Fruit fly (Drosophila melanogaster): Measurements from ENCODE around the gene nAChRbeta3.

nAChRbeta3 gene

dm6 chr2L:544444-545179, at the start of gene nAChRbeta3, which contains the start of gene Spp:
Gene nAChRbeta3 (plus strand): TSS chr2L:545129.
Gene Spp (minus strand): TSS chr2L:544653.
- TF ChIP-seq CG8478 (optimal IDR thresholded peaks at IDR 0.05) (no peak), CTCF (optimal IDR thresholded peaks at IDR 0.05) (peak in 1 of 2 experiments; percentile 24)

DNA sequence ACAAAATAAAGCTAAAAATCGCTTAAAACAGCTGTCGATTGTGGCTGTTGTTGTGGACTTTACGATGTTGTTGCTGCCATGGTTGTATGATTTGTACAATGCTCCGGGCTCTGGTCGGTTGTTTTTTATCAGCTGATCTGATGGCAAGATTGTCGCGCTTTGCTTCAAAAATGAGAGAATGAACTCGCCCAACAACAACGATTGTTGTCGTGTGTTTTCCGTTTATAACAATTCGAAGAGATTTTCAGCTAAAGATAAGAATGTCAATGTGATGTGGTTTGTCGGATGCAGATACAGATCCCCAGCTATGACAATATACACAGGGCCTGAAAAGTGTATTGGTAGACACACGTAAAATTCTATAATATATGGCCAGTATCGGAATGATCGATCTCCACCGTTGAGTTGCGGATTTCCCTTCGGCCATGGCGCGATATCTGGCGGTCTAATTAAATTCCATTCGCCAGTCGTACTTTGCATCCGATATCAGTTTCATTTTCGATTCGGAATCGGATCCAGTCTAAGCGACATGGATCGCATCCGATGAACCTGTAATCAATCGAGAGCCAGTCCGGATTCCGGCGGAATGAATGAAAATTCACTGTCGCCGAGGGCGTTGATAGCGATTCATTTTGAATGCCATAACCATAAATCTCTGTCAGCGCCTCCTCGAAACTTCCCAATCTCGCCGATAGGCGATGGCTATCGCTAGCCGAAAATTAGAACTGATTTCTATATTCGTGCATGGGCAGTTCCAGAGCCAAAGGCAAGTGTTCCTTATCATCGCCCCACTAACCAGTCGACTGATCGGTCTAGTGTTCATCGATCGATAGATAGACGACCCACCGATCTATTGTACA, 49.3 kb upstream of the nAChRbeta3 start:
- TF ChIP-seq CG8478 (optimal IDR thresholded peaks at IDR 0.05) = no peak
- no peak for TF ChIP-seq CTCF (optimal IDR thresholded peaks at IDR 0.05)

DNA sequence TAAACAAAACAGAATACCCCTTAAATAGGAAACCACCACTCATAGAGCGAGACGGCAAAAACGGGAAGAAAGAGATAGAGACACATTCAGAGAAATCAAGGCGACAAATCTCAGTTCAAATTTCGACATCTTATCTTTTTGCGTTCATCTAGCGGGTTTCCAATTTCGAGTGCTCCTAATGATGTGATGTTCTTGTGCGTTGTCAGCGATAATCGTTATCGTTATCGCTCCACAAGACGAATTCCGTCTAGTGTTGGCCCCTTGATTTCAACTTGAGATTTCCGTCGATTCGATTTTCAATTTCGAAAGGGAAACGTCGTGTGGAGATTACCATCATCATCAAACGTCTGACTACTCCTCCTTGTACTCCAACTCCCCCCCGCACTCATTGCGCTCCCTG, 48.5 kb upstream of the nAChRbeta3 start:
- TF ChIP-seq CG8478 (optimal IDR thresholded peaks at IDR 0.05) = no peak
- TF ChIP-seq CTCF (optimal IDR thresholded peaks at IDR 0.05) = no peak

dm6 chr2L:496841-497240, 48.1 kb upstream of the nAChRbeta3 start:
- TF ChIP-seq CTCF (optimal IDR thresholded peaks at IDR 0.05) (no peak), CG8478 (optimal IDR thresholded peaks at IDR 0.05) (no peak)

- TF ChIP-seq CTCF (optimal IDR thresholded peaks at IDR 0.05) (no peak), CG8478 (optimal IDR thresholded peaks at IDR 0.05) (no peak)
Measured at dm6 chr2L:497657-498473, 47.1 kb upstream of the nAChRbeta3 start.

dm6 chr2L:498474-498821, 46.5 kb upstream of the nAChRbeta3 start:
- no peak for TF ChIP-seq CG8478 (optimal IDR thresholded peaks at IDR 0.05)
- no peak for TF ChIP-seq CTCF (optimal IDR thresholded peaks at IDR 0.05)

dm6 chr2L:499939-500338, 45.0 kb upstream of the nAChRbeta3 start:
- TF ChIP-seq CG8478 (optimal IDR thresholded peaks at IDR 0.05) = no peak
- TF ChIP-seq CTCF (optimal IDR thresholded peaks at IDR 0.05) = no peak

dm6 chr2L:501622-502021, 43.3 kb upstream of the nAChRbeta3 start:
- TF ChIP-seq CTCF (optimal IDR thresholded peaks at IDR 0.05) (no peak), CG8478 (optimal IDR thresholded peaks at IDR 0.05) (no peak)

DNA sequence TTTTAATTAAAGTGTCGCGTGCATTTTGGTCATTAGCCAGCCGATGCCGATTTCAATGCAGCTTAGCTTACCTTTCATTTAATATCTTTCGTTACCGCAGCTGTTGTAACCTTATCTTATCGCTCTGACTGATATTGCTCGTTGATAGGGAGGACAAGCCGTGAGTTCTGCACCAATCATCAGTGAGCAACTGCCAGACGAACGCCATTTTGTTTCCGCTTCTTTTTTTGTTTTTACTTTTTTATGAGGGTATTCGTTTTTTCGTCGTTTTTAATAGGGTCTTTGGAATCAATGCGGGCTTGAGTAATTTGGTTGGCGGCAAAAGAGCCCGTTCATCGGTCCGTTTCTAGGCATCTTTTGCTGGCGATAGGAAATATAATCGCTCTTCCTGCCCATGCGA, 39.9 kb upstream of the nAChRbeta3 start:
- no peak for TF ChIP-seq CG8478 (optimal IDR thresholded peaks at IDR 0.05)
- no peak for TF ChIP-seq CTCF (optimal IDR thresholded peaks at IDR 0.05)

DNA sequence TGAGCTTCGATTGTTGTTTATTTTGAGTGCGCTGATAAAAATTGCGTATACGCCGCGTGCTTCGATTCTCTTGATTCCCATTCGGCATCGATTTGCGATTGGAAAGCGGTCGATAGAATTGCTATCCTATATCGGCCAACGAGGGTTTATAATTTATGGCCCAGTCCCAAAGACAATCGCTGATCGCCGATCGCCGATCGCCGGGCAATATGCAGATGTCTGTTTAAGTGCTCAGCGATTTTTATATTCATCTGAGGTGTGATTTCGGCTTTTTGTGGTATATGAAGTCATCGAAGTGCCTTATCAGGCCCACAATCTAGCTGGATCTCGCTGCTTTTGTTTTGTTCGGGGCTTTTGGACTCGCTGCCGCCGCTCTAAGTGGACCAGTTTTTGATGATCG, 38.5 kb upstream of the nAChRbeta3 start:
- TF ChIP-seq CTCF (optimal IDR thresholded peaks at IDR 0.05) = no peak
- TF ChIP-seq CG8478 (optimal IDR thresholded peaks at IDR 0.05) = no peak

dm6 chr2L:507169-507568, 37.8 kb upstream of the nAChRbeta3 start:
- TF ChIP-seq CG8478 (optimal IDR thresholded peaks at IDR 0.05) = no peak
- TF ChIP-seq CTCF (optimal IDR thresholded peaks at IDR 0.05) = no peak

dm6 chr2L:510534-511014, 34.4 kb upstream of the nAChRbeta3 start:
- TF ChIP-seq CTCF (optimal IDR thresholded peaks at IDR 0.05) (no peak), CG8478 (optimal IDR thresholded peaks at IDR 0.05) (no peak)

DNA sequence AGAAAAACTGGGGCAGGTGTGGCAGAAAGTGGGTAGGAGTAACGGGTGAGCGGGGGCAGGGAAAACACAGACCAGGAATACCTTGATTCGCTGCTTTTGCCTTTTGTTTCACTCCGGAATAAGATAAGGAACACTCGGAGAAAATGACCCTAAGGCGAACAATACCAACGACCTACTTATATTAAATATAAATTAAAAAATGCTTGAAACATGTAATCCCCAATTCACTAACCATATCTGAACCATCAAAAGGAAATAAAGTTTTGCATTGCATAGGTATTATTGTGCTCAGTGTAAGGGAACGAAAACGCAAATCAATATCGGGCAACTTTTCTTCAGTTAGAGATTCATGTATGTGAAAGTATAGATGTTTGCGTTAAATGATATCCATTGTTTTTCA, 32.9 kb upstream of the nAChRbeta3 start:
- TF ChIP-seq CTCF (optimal IDR thresholded peaks at IDR 0.05) = no peak
- TF ChIP-seq CG8478 (optimal IDR thresholded peaks at IDR 0.05) = no peak

DNA sequence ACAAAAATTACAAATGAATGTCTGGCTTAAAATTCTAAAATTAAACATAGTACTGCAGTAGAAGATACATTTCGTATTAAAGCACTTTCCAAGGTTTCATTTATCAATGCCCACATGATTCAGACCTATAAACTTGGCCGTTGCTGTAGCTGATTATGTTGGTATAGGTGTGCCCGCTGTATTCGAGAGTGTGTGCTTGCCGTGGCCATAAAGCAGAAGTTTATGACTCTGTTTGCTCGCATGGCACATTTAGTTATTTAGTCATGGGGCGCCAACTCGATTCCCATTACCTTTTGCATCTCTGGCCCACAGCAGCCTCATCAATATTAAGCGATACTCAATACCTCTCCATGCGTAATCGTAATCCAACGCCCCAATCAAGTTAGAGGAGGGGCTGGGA, 31.9 kb upstream of the nAChRbeta3 start:
- TF ChIP-seq CG8478 (optimal IDR thresholded peaks at IDR 0.05) = no peak

DNA sequence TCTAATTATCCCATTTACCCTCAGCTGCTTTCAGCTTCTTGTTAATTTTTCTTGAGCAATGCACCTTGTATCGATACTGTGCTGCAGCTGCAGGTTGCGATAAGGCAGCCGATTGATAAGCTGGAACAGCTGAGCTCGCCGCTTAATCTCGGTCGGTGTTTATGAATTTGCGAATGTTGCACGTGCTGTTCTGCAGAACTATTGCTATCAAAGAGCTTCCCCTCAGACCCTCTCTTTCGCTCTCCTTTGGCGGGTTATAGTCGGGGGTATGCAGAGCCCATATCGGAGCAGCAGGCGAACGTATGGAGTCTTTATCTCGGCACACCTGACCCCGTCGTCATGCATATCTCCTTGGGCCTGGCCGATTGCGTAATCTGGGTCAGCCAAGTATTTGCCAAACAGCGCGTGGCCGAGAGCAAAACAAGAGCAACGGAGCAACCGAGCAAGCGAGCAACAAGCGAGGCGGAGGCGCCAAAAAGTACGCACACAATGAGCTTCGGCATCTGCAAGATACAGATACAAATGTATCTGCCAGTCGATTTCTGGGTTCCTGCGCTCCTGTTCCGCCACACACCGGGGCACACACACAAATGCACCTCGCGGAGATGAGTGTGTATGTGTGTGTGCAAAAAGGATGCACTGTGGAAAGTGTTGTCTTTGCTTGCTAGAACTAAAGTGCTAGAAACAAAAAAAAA, 30.7 kb upstream of the nAChRbeta3 start:
- TF ChIP-seq CTCF (optimal IDR thresholded peaks at IDR 0.05) (no peak), CG8478 (optimal IDR thresholded peaks at IDR 0.05) (no peak)

Data from S2 (cell line).